Fruit fly (Drosophila melanogaster) whole organism, embryonic: ENCODE results near the gene Nlg2.
A peak's percentile ranks its signal among the peaks of the same experiment; 100 is the strongest.

Experiments used
- B-H1 ChIP-seq: fragments of 200-800 bp; sonication (Bioruptor generic); IDR thresholded peaks from 3 replicates; pipeline ENCODE4 v1.3.6; 2022; ENCODE audit warnings: missing biosample characterization, missing genetic modification characterization
- Blimp-1 ChIP-seq: fragments of 200-800 bp; sonication (Bioruptor generic); optimal IDR thresholded peaks from 3 replicates; lab custom pipeline; 2018; ENCODE audit warnings: missing biosample characterization, missing genetic modification characterization, mild to moderate bottlenecking, moderate library complexity, missing genetic modification reagents
- CG12155 ChIP-seq: fragments of 200-800 bp; sonication (Bioruptor generic); optimal IDR thresholded peaks from 3 replicates; lab custom pipeline; 2016; ENCODE audit warnings: missing biosample characterization, missing genetic modification characterization
- CG12219 ChIP-seq: fragments of 200-800 bp; sonication (Bioruptor generic); optimal IDR thresholded peaks from 3 replicates; lab custom pipeline; 2018; ENCODE audit warnings: missing biosample characterization, mild to moderate bottlenecking, missing genetic modification characterization
- CG12942 ChIP-seq: fragments of 200-800 bp; sonication (Bioruptor generic); optimal IDR thresholded peaks from 3 replicates; lab custom pipeline; 2016; ENCODE audit warnings: missing biosample characterization, missing genetic modification characterization
- CG13287 ChIP-seq: fragments of 200-800 bp; sonication (Bioruptor generic); IDR thresholded peaks from 2 replicates; pipeline ENCODE4 v1.3.6; 2022; ENCODE audit warnings: missing biosample characterization, missing genetic modification characterization; ENCODE audit not compliant: partially characterized antibody
- CG14441 ChIP-seq: fragments of 200-800 bp; sonication (Bioruptor generic); IDR thresholded peaks from 2 replicates; pipeline ENCODE4 v1.3.6; 2022; ENCODE audit warnings: missing biosample characterization, missing genetic modification characterization
- CG14667 ChIP-seq: fragments of 200-800 bp; sonication (Bioruptor generic); IDR thresholded peaks from 2 replicates; pipeline ENCODE4 v1.3.6; 2022; ENCODE audit warnings: missing biosample characterization, missing genetic modification characterization
- CG14710 ChIP-seq: fragments of 200-800 bp; sonication (Bioruptor generic); optimal IDR thresholded peaks from 3 replicates; lab custom pipeline; 2019; ENCODE audit warnings: missing biosample characterization, mild to moderate bottlenecking, missing genetic modification characterization, moderate library complexity
- CG15514 ChIP-seq: fragments of 200-800 bp; sonication (Bioruptor generic); optimal IDR thresholded peaks from 3 replicates; lab custom pipeline; 2017; ENCODE audit warnings: missing biosample characterization, missing genetic modification characterization, mild to moderate bottlenecking, moderate library complexity, missing genetic modification reagents
- CG1603 ChIP-seq: fragments of 200-800 bp; sonication (Bioruptor generic); optimal IDR thresholded peaks from 2 replicates; lab custom pipeline; 2019; ENCODE audit warnings: missing biosample characterization, mild to moderate bottlenecking, missing genetic modification characterization, moderate library complexity
- CG17328 ChIP-seq: fragments of 200-800 bp; sonication (Bioruptor generic); IDR thresholded peaks from 2 replicates; pipeline ENCODE4 v1.3.6; 2022; ENCODE audit warnings: missing biosample characterization, missing genetic modification characterization
- CG17359 ChIP-seq: fragments of 200-800 bp; sonication (Bioruptor generic); optimal IDR thresholded peaks from 3 replicates; lab custom pipeline; 2018; ENCODE audit warnings: missing biosample characterization, mild to moderate bottlenecking, missing genetic modification characterization, moderate library complexity
- CG17829 ChIP-seq: fragments of 200-800 bp; optimal IDR thresholded peaks from 2 replicates; lab custom pipeline; 2019; ENCODE audit warnings: missing biosample characterization, mild to moderate bottlenecking, missing genetic modification characterization, moderate library complexity
- CG2129 ChIP-seq: fragments of 200-800 bp; sonication (Bioruptor generic); IDR thresholded peaks from 2 replicates; pipeline ENCODE4 v1.3.6; 2022; ENCODE audit warnings: missing biosample characterization, missing genetic modification characterization; ENCODE audit not compliant: partially characterized antibody
- CG2712 ChIP-seq: fragments of 200-800 bp; optimal IDR thresholded peaks from 3 replicates; lab custom pipeline; 2019; ENCODE audit warnings: missing biosample characterization, mild to moderate bottlenecking, missing genetic modification characterization, moderate library complexity
- CG31365 ChIP-seq: fragments of 200-800 bp; sonication (Bioruptor generic); optimal IDR thresholded peaks from 2 replicates; lab custom pipeline; 2018; ENCODE audit warnings: missing biosample characterization, mild to moderate bottlenecking, missing genetic modification characterization
- CG32532 ChIP-seq: fragments of 200-800 bp; sonication (Bioruptor generic); IDR thresholded peaks from 2 replicates; pipeline ENCODE4 v1.3.6; 2022; ENCODE audit warnings: missing biosample characterization, missing genetic modification characterization
- CG34224 ChIP-seq: fragments of 200-800 bp; sonication (Bioruptor generic); IDR thresholded peaks from 3 replicates; pipeline ENCODE4 v1.3.6; 2022; ENCODE audit warnings: missing biosample characterization, missing genetic modification characterization; ENCODE audit not compliant: partially characterized antibody
- CG34422 ChIP-seq: fragments of 200-800 bp; sonication (Bioruptor generic); IDR thresholded peaks from 3 replicates; pipeline ENCODE4 v1.3.6; 2022; ENCODE audit warnings: missing biosample characterization, missing genetic modification characterization
- CG4360 ChIP-seq: fragments of 200-800 bp; sonication (Bioruptor generic); IDR thresholded peaks from 2 replicates; pipeline ENCODE4 v1.3.6; 2022; ENCODE audit warnings: missing biosample characterization, missing genetic modification characterization
- CG4404 ChIP-seq: fragments of 200-800 bp; sonication (Bioruptor generic); IDR thresholded peaks from 2 replicates; pipeline ENCODE4 v1.3.6; 2022; ENCODE audit warnings: missing biosample characterization, missing genetic modification characterization
- CG4707 ChIP-seq: fragments of 200-800 bp; sonication (Bioruptor generic); optimal IDR thresholded peaks from 2 replicates; lab custom pipeline; 2018; ENCODE audit warnings: missing biosample characterization, mild to moderate bottlenecking, missing genetic modification characterization, moderate library complexity
- CG6689 ChIP-seq: fragments of 200-800 bp; sonication (Bioruptor generic); IDR thresholded peaks from 2 replicates; pipeline ENCODE4 v1.3.6; 2022; ENCODE audit warnings: missing biosample characterization, missing genetic modification characterization
- CG6791 ChIP-seq: fragments of 200-800 bp; sonication (Bioruptor generic); IDR thresholded peaks from 3 replicates; pipeline ENCODE4 v1.3.6; 2022; ENCODE audit warnings: missing biosample characterization, missing genetic modification characterization; ENCODE audit not compliant: partially characterized antibody
- CG8944 ChIP-seq: fragments of 200-800 bp; sonication (Bioruptor generic); optimal IDR thresholded peaks from 3 replicates; lab custom pipeline; 2016; ENCODE audit warnings: missing biosample characterization, missing genetic modification characterization
- CHES-1-like ChIP-seq: fragments of 200-800 bp; sonication (Bioruptor generic); optimal IDR thresholded peaks from 2 replicates; lab custom pipeline; 2016; ENCODE audit warnings: missing biosample characterization, missing genetic modification characterization
- CoRest ChIP-seq: fragments of 200-800 bp; sonication (Bioruptor generic); optimal IDR thresholded peaks from 3 replicates; lab custom pipeline; 2018; ENCODE audit warnings: missing biosample characterization, mild to moderate bottlenecking, missing genetic modification characterization, moderate library complexity
- D19A ChIP-seq: fragments of 200-800 bp; optimal IDR thresholded peaks from 3 replicates; lab custom pipeline; 2019; ENCODE audit warnings: missing biosample characterization, mild to moderate bottlenecking, missing genetic modification characterization, moderate library complexity
- Fer2 ChIP-seq: fragments of 200-800 bp; sonication (Bioruptor generic); optimal IDR thresholded peaks from 2 replicates; lab custom pipeline; 2018; ENCODE audit warnings: missing biosample characterization, mild to moderate bottlenecking, missing genetic modification characterization, moderate library complexity
- GATAe ChIP-seq: fragments of 200-800 bp; sonication (Bioruptor generic); conservative IDR thresholded peaks from 2 replicates; pipeline ENCODE4 v1.3.6; 2022; ENCODE audit warnings: missing biosample characterization, missing genetic modification characterization
- HLH4C ChIP-seq: fragments of 200-800 bp; sonication (Bioruptor generic); IDR thresholded peaks from 3 replicates; pipeline ENCODE4 v1.3.6; 2022; ENCODE audit warnings: missing biosample characterization, missing genetic modification characterization; ENCODE audit not compliant: partially characterized antibody
- NFAT ChIP-seq: fragments of 200-800 bp; sonication (Bioruptor generic); IDR thresholded peaks from 2 replicates; pipeline ENCODE4 v1.3.6; 2022; ENCODE audit warnings: missing biosample characterization, missing genetic modification characterization
- Opbp ChIP-seq: fragments of 200-800 bp; sonication (Bioruptor generic); IDR thresholded peaks from 3 replicates; pipeline ENCODE4 v1.3.6; 2022; ENCODE audit warnings: missing biosample characterization, missing genetic modification characterization; ENCODE audit not compliant: partially characterized antibody
- caup ChIP-seq: fragments of 200-800 bp; sonication (Bioruptor generic); optimal IDR thresholded peaks from 3 replicates; lab custom pipeline; 2017; ENCODE audit warnings: missing biosample characterization, mild to moderate bottlenecking, missing genetic modification characterization, moderate library complexity; ENCODE audit not compliant: severe bottlenecking
- ci ChIP-seq: fragments of 200-800 bp; sonication (Bioruptor generic); IDR thresholded peaks from 3 replicates; pipeline ENCODE4 v1.3.6; 2022; ENCODE audit warnings: missing biosample characterization, missing genetic modification characterization
- dm ChIP-seq: fragments of 200-800 bp; sonication (Bioruptor generic); optimal IDR thresholded peaks from 3 replicates; lab custom pipeline; 2016; ENCODE audit warnings: missing biosample characterization, missing genetic modification characterization
- fd3F ChIP-seq: fragments of 200-800 bp; sonication (Bioruptor generic); optimal IDR thresholded peaks from 2 replicates; lab custom pipeline; 2018; ENCODE audit warnings: missing biosample characterization, mild to moderate bottlenecking, missing genetic modification characterization, moderate library complexity
- gro ChIP-seq: fragments of 200-800 bp; sonication (Bioruptor generic); optimal IDR thresholded peaks from 2 replicates; lab custom pipeline; 2016; ENCODE audit warnings: missing biosample characterization, missing genetic modification characterization
- gsb ChIP-seq: fragments of 200-800 bp; sonication (Bioruptor generic); IDR thresholded peaks from 2 replicates; pipeline ENCODE4 v1.3.6; 2022; ENCODE audit warnings: missing biosample characterization, missing genetic modification characterization
- h ChIP-seq: fragments of >200 bp; optimal IDR thresholded peaks from 2 replicates; lab custom pipeline; 2017
- knrl ChIP-seq: fragments of 200-800 bp; sonication (Bioruptor generic); IDR thresholded peaks from 3 replicates; pipeline ENCODE4 v1.3.6; 2022; ENCODE audit warnings: missing biosample characterization, missing genetic modification characterization; ENCODE audit not compliant: partially characterized antibody
- maf-S ChIP-seq: fragments of 200-800 bp; sonication (Bioruptor generic); optimal IDR thresholded peaks from 2 replicates; lab custom pipeline; 2016; ENCODE audit warnings: missing biosample characterization, missing genetic modification characterization
- pita ChIP-seq: fragments of 200-800 bp; sonication (Bioruptor generic); optimal IDR thresholded peaks from 2 replicates; lab custom pipeline; 2017; ENCODE audit warnings: missing biosample characterization, mild to moderate bottlenecking, missing genetic modification characterization
- repo ChIP-seq: fragments of 200-800 bp; sonication (Bioruptor generic); optimal IDR thresholded peaks from 2 replicates; lab custom pipeline; 2016; ENCODE audit warnings: missing biosample characterization, missing genetic modification characterization
- sc ChIP-seq, 3 experiments: fragments of >200 bp in 2 of 3; fragments of 200-800 bp in 1 of 3; sonication (Bioruptor generic) in 1 of 3; optimal IDR thresholded peaks; 2 replicates in 2 of 3; 3 replicates in 1 of 3; lab custom pipeline; 2017; ENCODE audit warnings: mild to moderate bottlenecking in 1 of 3, missing biosample characterization in 1 of 3, missing genetic modification characterization in 1 of 3, missing genetic modification reagents in 1 of 3
- stc ChIP-seq: fragments of 200-800 bp; sonication (Bioruptor generic); IDR thresholded peaks from 2 replicates; pipeline ENCODE4 v1.3.6; 2022; ENCODE audit warnings: missing biosample characterization, missing genetic modification characterization
- tna ChIP-seq: fragments of 200-800 bp; sonication (Bioruptor generic); IDR thresholded peaks from 2 replicates; pipeline ENCODE4 v1.3.6; 2022; ENCODE audit warnings: missing biosample characterization, missing genetic modification characterization; ENCODE audit not compliant: partially characterized antibody
- unc-4 ChIP-seq: fragments of 200-800 bp; sonication (Bioruptor generic); IDR thresholded peaks from 2 replicates; pipeline ENCODE4 v1.3.6; 2022; ENCODE audit warnings: missing biosample characterization, missing genetic modification characterization; ENCODE audit not compliant: partially characterized antibody

The Nlg2 gene

DNA sequence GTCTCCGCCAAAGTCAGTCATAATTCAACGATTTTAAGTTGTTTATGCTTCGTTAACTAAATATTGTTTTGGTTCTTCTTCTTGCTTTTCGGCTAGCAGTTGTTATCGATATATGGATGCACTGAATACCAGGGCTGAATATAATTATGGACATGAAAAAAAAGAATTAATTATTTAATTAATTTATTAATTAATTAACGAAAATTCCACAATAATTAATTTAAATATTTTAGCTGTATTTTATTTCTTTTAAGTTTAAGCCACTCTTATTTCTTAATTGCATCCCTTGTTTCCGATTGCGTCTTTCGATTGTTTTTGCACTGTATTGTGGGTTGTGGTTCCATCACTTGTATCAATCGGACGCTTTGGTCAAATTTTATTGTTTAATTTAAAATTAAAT, 75.4 kb downstream of the Nlg2 start, which contains the start of the genes Gas41 and SA1 (continued):
- TF ChIP-seq maf-S (GFP tag; lab: Kevin White, UChicago) (no peak), CG4360 (0 out of 2 replicates have a peak, but pooled peaks have one; percentile 35), CG15514 (GFP tag; lab: Kevin White, UChicago) (peak; percentile 96), unc-4 (GFP tag; lab: Robert Waterston, UW) (peak; percentile 86), Blimp-1 (GFP tag; lab: Kevin White, UChicago) (no peak), CG2129 (GFP tag; lab: Robert Waterston, UW) (no peak), ci (peak; percentile 88), CG14441 (GFP tag; lab: Robert Waterston, UW) (peak; percentile 91), sc (optimal IDR thresholded peaks at IDR 0.05; lab: Kevin White, UChicago) (no peak), sc (GFP tag; optimal IDR thresholded peaks at IDR 0.05; lab: Kevin White, UChicago) (peak; percentile 84), GATAe (no peak; the same call in 1 of the 2 replicates), pita (no peak), CG12219 (GFP tag; lab: Kevin White, UChicago) (peak; percentile 69), CG4404 (GFP tag; lab: Robert Waterston, UW) (peak; percentile 89), Fer2 (tag; lab: Kevin White, UChicago) (peak; percentile 90), CG31365 (tag; lab: Kevin White, UChicago) (peak; percentile 8), CG1603 (tag; lab: Kevin White, UChicago) (peak; percentile 43), Opbp (GFP tag; lab: Robert Waterston, UW) (0 out of 3 replicates have a peak, but pooled peaks have one; percentile 42), CG13287 (peak; percentile 90), tna (GFP tag; lab: Robert Waterston, UW) (0 out of 2 replicates have a peak, but pooled peaks have one; percentile 7), CG32532 (peak; percentile 95), CG34224 (peak; percentile 78), CG14710 (peak; percentile 96), CG6689 (GFP tag; lab: Robert Waterston, UW) (peak; percentile 93), CG12942 (GFP tag; lab: Kevin White, UChicago) (peak; percentile 72), CG2712 (tag; lab: Kevin White, UChicago) (peak; percentile 96), dm (peak; percentile 11), HLH4C (GFP tag; lab: Robert Waterston, UW) (peak; percentile 70), CHES-1-like (peak; percentile 72), CG17829 (tag; lab: Kevin White, UChicago) (peak; percentile 97), gsb (GFP tag; lab: Robert Waterston, UW) (peak; percentile 63), knrl (GFP tag; lab: Robert Waterston, UW) (peak; percentile 84), repo (GFP tag; lab: Kevin White, UChicago) (no peak), fd3F (GFP tag; lab: Kevin White, UChicago) (no peak), gro (peak; percentile 41), caup (peak; percentile 11), CG12155 (GFP tag; lab: Kevin White, UChicago) (peak; percentile 30), CG14667 (GFP tag; lab: Robert Waterston, UW) (peak; percentile 90), CG34422 (peak; percentile 95), CG4707 (GFP tag; lab: Kevin White, UChicago) (peak; percentile 52), CoRest (tag; lab: Kevin White, UChicago) (peak; percentile 76), D19A (tag; lab: Kevin White, UChicago) (no peak), CG17359 (tag; lab: Kevin White, UChicago) (peak; percentile 93), CG6791 (GFP tag; lab: Robert Waterston, UW) (peak; percentile 70), CG8944 (GFP tag; lab: Kevin White, UChicago) (no peak), stc (peak; percentile 85), CG17328 (GFP tag; lab: Robert Waterston, UW) (peak; percentile 83), B-H1 (GFP tag; lab: Robert Waterston, UW) (peak; percentile 86), NFAT (GFP tag; lab: Robert Waterston, UW) (peak; percentile 88), h (no peak)
